Worm (Caenorhabditis elegans) whole organism, midembryonic: ENCODE measurements around the gene srj-18.

ENCODE experiments used
- cog-1 ChIP-seq: sonication (generic microtip); optimal IDR thresholded peaks from 2 replicates; lab custom pipeline; 2016; ENCODE audit warnings: missing genetic modification characterization, missing compliant biosample characterization
- flt-1 ChIP-seq: fragments of 200-800 bp; sonication (Bioruptor generic); IDR thresholded peaks from 2 replicates; pipeline ENCODE4 v1.3.6; 2022; ENCODE audit warnings: missing genetic modification characterization, missing compliant biosample characterization
- ztf-23 ChIP-seq: fragments of 200-800 bp; sonication (Bioruptor generic); IDR thresholded peaks from 2 replicates; pipeline ENCODE4 v1.3.6; 2022; ENCODE audit warnings: missing genetic modification reagents, missing genetic modification characterization, missing compliant biosample characterization

DNA sequence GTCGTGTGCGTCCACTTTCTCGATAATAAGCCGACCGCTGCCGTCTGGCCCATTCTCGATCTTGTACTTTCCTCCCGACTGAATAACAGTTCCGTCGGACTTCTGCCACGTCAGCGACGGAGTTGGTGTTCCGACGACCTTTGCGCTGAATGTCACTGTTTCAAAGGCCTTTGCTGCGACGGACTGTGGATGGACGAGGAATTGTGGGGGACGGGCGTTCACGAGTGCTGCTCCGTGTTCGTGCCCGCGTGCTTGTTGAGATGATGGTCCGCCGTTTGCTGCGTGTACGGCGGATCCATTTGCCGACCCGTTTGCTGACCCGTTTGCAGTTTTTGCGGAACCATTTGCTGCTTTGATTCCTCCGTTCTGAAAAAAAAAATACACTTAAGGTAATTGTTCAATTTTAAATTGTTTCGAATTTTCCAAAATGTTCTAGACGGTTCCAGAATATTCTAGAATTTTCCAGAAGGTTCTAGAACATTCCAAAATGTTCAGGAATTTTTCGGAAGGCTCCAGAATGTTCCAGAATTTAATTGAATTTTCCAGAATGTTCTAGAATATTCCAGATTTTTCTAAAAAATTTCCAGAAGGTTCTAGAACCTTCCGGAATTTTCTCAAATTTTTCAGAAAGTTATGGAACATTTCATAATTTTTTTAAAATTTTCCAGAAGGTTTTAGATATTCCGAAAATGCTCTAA, 25.2 kb downstream of the srj-18 start:
- TF ChIP-seq cog-1 (tag; lab: Kevin White, UChicago) (no peak), ztf-23 (no peak), flt-1 (GFP tag; lab: Robert Waterston, UW) (no peak)
